Fruit fly (Drosophila melanogaster) whole organism, embryonic: Measurements from ENCODE around the gene CG10993.

Experiments
- Aef1 ChIP-seq: fragments of 200-800 bp; sonication (Bioruptor generic); IDR thresholded peaks from 3 replicates; pipeline ENCODE4 v1.3.6; 2022; ENCODE audit warnings: missing biosample characterization, missing genetic modification characterization
- Atf6 ChIP-seq: fragments of 200-800 bp; sonication (Bioruptor generic); IDR thresholded peaks from 2 replicates; pipeline ENCODE4 v1.3.6; 2022; ENCODE audit warnings: missing biosample characterization, missing genetic modification characterization
- BEAF-32 ChIP-seq: fragments of 200-800 bp; sonication (Bioruptor generic); optimal IDR thresholded peaks from 3 replicates; lab custom pipeline; 2017; ENCODE audit warnings: missing biosample characterization, missing genetic modification characterization, mild to moderate bottlenecking, moderate library complexity, missing genetic modification reagents
- CG10366 ChIP-seq: fragments of 200-800 bp; sonication (Bioruptor generic); IDR thresholded peaks from 2 replicates; pipeline ENCODE4 v1.3.6; 2022; ENCODE audit warnings: missing biosample characterization, missing genetic modification characterization
- CG12219 ChIP-seq: fragments of 200-800 bp; sonication (Bioruptor generic); optimal IDR thresholded peaks from 3 replicates; lab custom pipeline; 2018; ENCODE audit warnings: missing biosample characterization, mild to moderate bottlenecking, missing genetic modification characterization
- CG14965 ChIP-seq: fragments of 200-800 bp; sonication (Bioruptor generic); optimal IDR thresholded peaks from 2 replicates; lab custom pipeline; 2016; ENCODE audit warnings: missing biosample characterization, missing genetic modification characterization, borderline replicate concordance
- CG1647 ChIP-seq: fragments of 200-800 bp; sonication (Bioruptor generic); optimal IDR thresholded peaks from 3 replicates; lab custom pipeline; 2016; ENCODE audit warnings: missing biosample characterization, missing genetic modification characterization
- CG2199 ChIP-seq: fragments of 200-800 bp; sonication (Bioruptor generic); IDR thresholded peaks from 3 replicates; pipeline ENCODE4 v1.3.6; 2022; ENCODE audit warnings: missing biosample characterization, missing genetic modification characterization
- CG30431 ChIP-seq: fragments of 200-800 bp; sonication (Bioruptor generic); optimal IDR thresholded peaks from 2 replicates; lab custom pipeline; 2017; ENCODE audit warnings: missing biosample characterization, missing genetic modification characterization
- CG34224 ChIP-seq: fragments of 200-800 bp; sonication (Bioruptor generic); IDR thresholded peaks from 3 replicates; pipeline ENCODE4 v1.3.6; 2022; ENCODE audit warnings: missing biosample characterization, missing genetic modification characterization; ENCODE audit not compliant: partially characterized antibody
- CG34376 ChIP-seq: fragments of 200-800 bp; sonication (Bioruptor generic); optimal IDR thresholded peaks from 2 replicates; lab custom pipeline; 2018; ENCODE audit warnings: missing biosample characterization, mild to moderate bottlenecking, missing genetic modification characterization
- CG3847 ChIP-seq: fragments of 200-800 bp; sonication (Bioruptor generic); IDR thresholded peaks from 2 replicates; pipeline ENCODE4 v1.3.6; 2022; ENCODE audit warnings: missing biosample characterization, missing genetic modification characterization
- CG5180 ChIP-seq: fragments of 200-800 bp; sonication (Bioruptor generic); optimal IDR thresholded peaks from 3 replicates; lab custom pipeline; 2017; ENCODE audit warnings: missing biosample characterization, missing genetic modification characterization, mild to moderate bottlenecking, moderate library complexity, missing genetic modification reagents
- CG5245 ChIP-seq: fragments of 200-800 bp; sonication (Bioruptor generic); optimal IDR thresholded peaks from 3 replicates; lab custom pipeline; 2016; ENCODE audit warnings: missing biosample characterization, missing genetic modification characterization
- CG6689 ChIP-seq: fragments of 200-800 bp; sonication (Bioruptor generic); IDR thresholded peaks from 2 replicates; pipeline ENCODE4 v1.3.6; 2022; ENCODE audit warnings: missing biosample characterization, missing genetic modification characterization
- CG7839 ChIP-seq: fragments of 200-800 bp; sonication (Bioruptor generic); optimal IDR thresholded peaks from 3 replicates; lab custom pipeline; 2018; ENCODE audit warnings: missing biosample characterization, mild to moderate bottlenecking, missing genetic modification characterization, moderate library complexity
- CG8765 ChIP-seq: fragments of 200-800 bp; sonication (Bioruptor generic); IDR thresholded peaks from 2 replicates; pipeline ENCODE4 v1.3.6; 2022; ENCODE audit warnings: missing biosample characterization, missing genetic modification characterization
- CG9797 ChIP-seq: fragments of 200-800 bp; sonication (Bioruptor generic); optimal IDR thresholded peaks from 3 replicates; lab custom pipeline; 2018; ENCODE audit warnings: missing biosample characterization, mild to moderate bottlenecking, missing genetic modification characterization
- CrebB ChIP-seq: fragments of 200-800 bp; sonication (Bioruptor generic); optimal IDR thresholded peaks from 3 replicates; lab custom pipeline; 2018; ENCODE audit warnings: missing biosample characterization, mild to moderate bottlenecking, missing genetic modification characterization
- D ChIP-seq, 2 experiments: fragments of 200-800 bp in 1 of 2; fragments of >200 bp in 1 of 2; sonication (Bioruptor generic) in 1 of 2; optimal IDR thresholded peaks; 2 replicates in 1 of 2; 3 replicates in 1 of 2; lab custom pipeline; 2017; ENCODE audit warnings: mild to moderate bottlenecking in 1 of 2, missing biosample characterization in 1 of 2, missing genetic modification characterization in 1 of 2, missing genetic modification reagents in 1 of 2
- D19B ChIP-seq: fragments of 200-800 bp; sonication (Bioruptor generic); optimal IDR thresholded peaks from 2 replicates; lab custom pipeline; 2017; ENCODE audit warnings: missing biosample characterization, mild to moderate bottlenecking, missing genetic modification characterization
- Dek ChIP-seq: fragments of 200-800 bp; sonication (Bioruptor generic); optimal IDR thresholded peaks from 3 replicates; lab custom pipeline; 2019; ENCODE audit warnings: missing biosample characterization, mild to moderate bottlenecking, missing genetic modification characterization, moderate library complexity
- Ets97D ChIP-seq: fragments of 200-800 bp; sonication (Bioruptor generic); optimal IDR thresholded peaks from 3 replicates; lab custom pipeline; 2016; ENCODE audit warnings: missing biosample characterization, missing genetic modification characterization
- H15 ChIP-seq: fragments of 200-800 bp; sonication (Bioruptor generic); IDR thresholded peaks from 3 replicates; pipeline ENCODE4 v1.3.6; 2022; ENCODE audit warnings: missing biosample characterization, missing genetic modification characterization
- Hey ChIP-seq: fragments of 200-800 bp; sonication (Bioruptor generic); optimal IDR thresholded peaks from 3 replicates; lab custom pipeline; 2018; ENCODE audit warnings: missing biosample characterization, mild to moderate bottlenecking, missing genetic modification characterization
- Hr78 ChIP-seq, 2 experiments: fragments of 200-800 bp in 1 of 2; fragments of >200 bp in 1 of 2; sonication (Bioruptor generic) in 1 of 2; optimal IDR thresholded peaks; 2 replicates each; lab custom pipeline; 2017 to 2019; ENCODE audit warnings: missing biosample characterization in 2 of 2, missing genetic modification characterization in 2 of 2, mild to moderate bottlenecking in 1 of 2, moderate library complexity in 1 of 2
- MTF-1 ChIP-seq: fragments of 200-800 bp; sonication (Bioruptor generic); optimal IDR thresholded peaks from 2 replicates; lab custom pipeline; 2018; ENCODE audit warnings: missing biosample characterization, mild to moderate bottlenecking, missing genetic modification characterization, borderline replicate concordance
- Meics ChIP-seq: fragments of 200-800 bp; sonication (Bioruptor generic); optimal IDR thresholded peaks from 2 replicates; lab custom pipeline; 2017; ENCODE audit warnings: missing biosample characterization, mild to moderate bottlenecking, missing genetic modification characterization
- Opbp ChIP-seq: fragments of 200-800 bp; sonication (Bioruptor generic); IDR thresholded peaks from 3 replicates; pipeline ENCODE4 v1.3.6; 2022; ENCODE audit warnings: missing biosample characterization, missing genetic modification characterization; ENCODE audit not compliant: partially characterized antibody
- Rfx ChIP-seq: fragments of 200-800 bp; sonication (Bioruptor generic); IDR thresholded peaks from 2 replicates; pipeline ENCODE4 v1.3.6; 2022; ENCODE audit warnings: missing biosample characterization, missing genetic modification characterization
- Sox102F ChIP-seq: fragments of 200-800 bp; sonication (Bioruptor generic); optimal IDR thresholded peaks from 2 replicates; lab custom pipeline; 2018; ENCODE audit warnings: missing biosample characterization, mild to moderate bottlenecking, missing genetic modification characterization, moderate library complexity
- bcd ChIP-seq: fragments of 200-800 bp; sonication (Bioruptor generic); optimal IDR thresholded peaks from 2 replicates; lab custom pipeline; 2017; ENCODE audit warnings: missing biosample characterization, mild to moderate bottlenecking, missing genetic modification characterization
- cad ChIP-seq: fragments of >200 bp; optimal IDR thresholded peaks from 2 replicates; lab custom pipeline; 2017; ENCODE audit warnings: missing biosample characterization, missing genetic modification characterization
- cato ChIP-seq: fragments of 200-800 bp; sonication (Bioruptor generic); optimal IDR thresholded peaks from 2 replicates; lab custom pipeline; 2016; ENCODE audit warnings: missing biosample characterization, missing genetic modification characterization, borderline replicate concordance
- dmrt11E ChIP-seq: fragments of 200-800 bp; sonication (Bioruptor generic); optimal IDR thresholded peaks from 3 replicates; lab custom pipeline; 2018; ENCODE audit warnings: missing biosample characterization, mild to moderate bottlenecking, missing genetic modification characterization, moderate library complexity
- dmrt99B ChIP-seq: fragments of 200-800 bp; sonication (Bioruptor generic); optimal IDR thresholded peaks from 2 replicates; lab custom pipeline; 2018; ENCODE audit warnings: missing biosample characterization, mild to moderate bottlenecking, missing genetic modification characterization, moderate library complexity
- eyg ChIP-seq: fragments of 200-800 bp; sonication (Bioruptor generic); optimal IDR thresholded peaks from 3 replicates; lab custom pipeline; 2016; ENCODE audit warnings: missing biosample characterization, missing genetic modification characterization
- grau ChIP-seq: fragments of 200-800 bp; optimal IDR thresholded peaks from 3 replicates; lab custom pipeline; 2019; ENCODE audit warnings: missing biosample characterization, mild to moderate bottlenecking, missing genetic modification characterization, moderate library complexity
- gro ChIP-seq: fragments of 200-800 bp; sonication (Bioruptor generic); optimal IDR thresholded peaks from 2 replicates; lab custom pipeline; 2016; ENCODE audit warnings: missing biosample characterization, missing genetic modification characterization
- inv ChIP-seq: fragments of 200-800 bp; sonication (Bioruptor generic); IDR thresholded peaks from 2 replicates; pipeline ENCODE4 v1.3.6; 2022; ENCODE audit warnings: missing biosample characterization, missing genetic modification characterization; ENCODE audit not compliant: partially characterized antibody
- jigr1 ChIP-seq: fragments of 200-800 bp; sonication (Bioruptor generic); IDR thresholded peaks from 3 replicates; pipeline ENCODE4 v1.3.6; 2022; ENCODE audit warnings: missing biosample characterization, missing genetic modification characterization
- seq ChIP-seq: fragments of 200-800 bp; sonication (Bioruptor generic); IDR thresholded peaks from 2 replicates; pipeline ENCODE4 v1.3.6; 2022; ENCODE audit warnings: missing biosample characterization, missing genetic modification characterization
- shn ChIP-seq: fragments of 200-800 bp; sonication (Bioruptor generic); optimal IDR thresholded peaks from 3 replicates; lab custom pipeline; 2016; ENCODE audit warnings: missing biosample characterization, missing genetic modification characterization
- slbo ChIP-seq: fragments of 200-800 bp; sonication (Bioruptor generic); IDR thresholded peaks from 2 replicates; pipeline ENCODE4 v1.3.6; 2022; ENCODE audit warnings: missing biosample characterization, missing genetic modification characterization
- sob ChIP-seq: fragments of 200-800 bp; sonication (Bioruptor generic); IDR thresholded peaks from 2 replicates; pipeline ENCODE4 v1.3.6; 2022; ENCODE audit warnings: missing biosample characterization, missing genetic modification characterization
- stc ChIP-seq: fragments of 200-800 bp; sonication (Bioruptor generic); IDR thresholded peaks from 2 replicates; pipeline ENCODE4 v1.3.6; 2022; ENCODE audit warnings: missing biosample characterization, missing genetic modification characterization
- tgo ChIP-seq: fragments of 200-800 bp; sonication (Bioruptor generic); IDR thresholded peaks from 3 replicates; pipeline ENCODE4 v1.3.6; 2022; ENCODE audit warnings: missing biosample characterization, missing genetic modification characterization
- trh ChIP-seq: fragments of 200-800 bp; sonication (Bioruptor generic); optimal IDR thresholded peaks from 2 replicates; lab custom pipeline; 2016; ENCODE audit warnings: missing biosample characterization, missing genetic modification characterization
- wor ChIP-seq: fragments of 200-800 bp; sonication (Bioruptor generic); IDR thresholded peaks from 2 replicates; pipeline ENCODE4 v1.3.6; 2022; ENCODE audit warnings: missing biosample characterization, missing genetic modification characterization

CG10993 gene

DNA sequence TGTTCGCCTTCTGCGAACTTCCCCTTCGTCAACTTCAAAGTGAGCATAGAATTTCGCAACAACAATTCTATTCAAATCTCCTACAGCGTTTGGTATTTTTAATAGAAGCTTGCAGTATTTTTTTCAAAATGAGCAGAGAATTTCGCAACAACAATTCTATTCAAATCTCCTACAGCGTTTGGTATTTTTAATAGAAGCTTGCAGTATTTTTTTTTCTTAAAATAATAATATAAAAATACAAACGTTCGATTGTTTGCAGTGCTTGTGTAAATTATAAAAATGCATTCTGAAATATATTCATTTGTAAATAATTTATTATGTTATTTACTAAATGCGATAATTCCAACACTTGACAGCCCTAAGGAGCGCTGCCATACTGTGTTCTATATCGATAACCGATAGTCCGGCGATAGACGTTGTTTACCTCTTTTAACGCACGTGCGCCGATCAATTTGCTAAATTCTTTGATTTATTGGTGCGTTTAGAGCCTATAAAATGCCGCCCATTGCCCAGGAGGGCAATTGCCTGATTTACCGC, 34.1 kb downstream of the CG10993 start, which contains the start of the genes CG32625 and Rtc1 (continued):
- no peak for TF ChIP-seq Hey
- TF ChIP-seq bcd (GFP tag; lab: Kevin White, UChicago): peak; percentile 19
- no peak for TF ChIP-seq cato (GFP tag; lab: Kevin White, UChicago)
- TF ChIP-seq CG30431: no peak
- no peak for TF ChIP-seq D (optimal IDR thresholded peaks at IDR 0.05; lab: Kevin White, UChicago)
- TF ChIP-seq D (GFP tag; optimal IDR thresholded peaks at IDR 0.05; lab: Kevin White, UChicago): no peak
- peak; percentile 60 for TF ChIP-seq BEAF-32
- TF ChIP-seq CG34224 (GFP tag; lab: Robert Waterston, UW): peak; percentile 63; the same call in 2 of the 3 replicates
- peak; percentile 54 for TF ChIP-seq Sox102F (GFP tag; lab: Kevin White, UChicago)
- no peak for TF ChIP-seq CG2199 (GFP tag; lab: Robert Waterston, UW)
- TF ChIP-seq Dek (tag; lab: Kevin White, UChicago): peak; percentile 25
- TF ChIP-seq eyg (GFP tag; lab: Kevin White, UChicago): no peak
- TF ChIP-seq sob (GFP tag; lab: Robert Waterston, UW): peak; percentile 61; the same call in 1 of the 2 replicates
- peak; percentile 37; the same call in 1 of the 3 replicates for TF ChIP-seq tgo (GFP tag; lab: Robert Waterston, UW)
- TF ChIP-seq Aef1 (GFP tag; lab: Robert Waterston, UW): peak; percentile 42; the same call in 1 of the 3 replicates
- TF ChIP-seq Rfx (GFP tag; lab: Robert Waterston, UW): peak; percentile 65
- no peak for TF ChIP-seq trh (GFP tag; lab: Kevin White, UChicago)
- no peak for TF ChIP-seq CG8765 (GFP tag; lab: Robert Waterston, UW)
- TF ChIP-seq CG34376: no peak
- TF ChIP-seq Ets97D (GFP tag; lab: Kevin White, UChicago): peak; percentile 40
- TF ChIP-seq wor (GFP tag; lab: Robert Waterston, UW): no peak
- peak; percentile 73 for TF ChIP-seq slbo (GFP tag; lab: Robert Waterston, UW)
- peak; percentile 49 for TF ChIP-seq Meics (GFP tag; lab: Kevin White, UChicago)
- TF ChIP-seq seq: no peak
- no peak for TF ChIP-seq stc
- no peak for TF ChIP-seq shn (GFP tag; lab: Kevin White, UChicago)
- TF ChIP-seq CG10366: peak; percentile 33; the same call in 1 of the 2 replicates
- TF ChIP-seq CG7839 (tag; lab: Kevin White, UChicago): peak; percentile 41
- peak; percentile 51; the same call in 2 of the 3 replicates for TF ChIP-seq Opbp (GFP tag; lab: Robert Waterston, UW)
- peak; percentile 44; the same call in 1 of the 3 replicates for TF ChIP-seq H15
- TF ChIP-seq CrebB (tag; lab: Kevin White, UChicago): peak; percentile 16
- TF ChIP-seq CG5180 (GFP tag; lab: Kevin White, UChicago): no peak
- no peak for TF ChIP-seq D19B (GFP tag; lab: Kevin White, UChicago)
- TF ChIP-seq CG9797: peak; percentile 22
- TF ChIP-seq CG6689 (GFP tag; lab: Robert Waterston, UW): no peak
- no peak for TF ChIP-seq CG1647 (GFP tag; lab: Kevin White, UChicago)
- no peak for TF ChIP-seq CG14965 (GFP tag; lab: Kevin White, UChicago)
- no peak for TF ChIP-seq Hr78 (GFP tag; optimal IDR thresholded peaks at IDR 0.05; lab: Kevin White, UChicago)
- TF ChIP-seq inv (GFP tag; lab: Robert Waterston, UW): 0 out of 2 replicates have a peak, but pooled peaks have one; percentile 16
- TF ChIP-seq CG5245 (GFP tag; lab: Kevin White, UChicago): no peak
- 0 out of 2 replicates have a peak, but pooled peaks have one; percentile 30 for TF ChIP-seq Atf6
- no peak for TF ChIP-seq jigr1
- TF ChIP-seq gro (GFP tag; lab: Kevin White, UChicago): no peak
- TF ChIP-seq dmrt11E (tag; lab: Kevin White, UChicago): peak; percentile 35
- TF ChIP-seq CG12219 (GFP tag; lab: Kevin White, UChicago): no peak
- no peak for TF ChIP-seq MTF-1 (GFP tag; lab: Kevin White, UChicago)
- TF ChIP-seq grau (tag; lab: Kevin White, UChicago): peak; percentile 61
- TF ChIP-seq cad: no peak
- TF ChIP-seq CG3847: peak; percentile 70
- TF ChIP-seq dmrt99B (tag; lab: Kevin White, UChicago): peak; percentile 50
